Worm (Caenorhabditis elegans): ENCODE data around the gene ZC196.9.

DNA sequence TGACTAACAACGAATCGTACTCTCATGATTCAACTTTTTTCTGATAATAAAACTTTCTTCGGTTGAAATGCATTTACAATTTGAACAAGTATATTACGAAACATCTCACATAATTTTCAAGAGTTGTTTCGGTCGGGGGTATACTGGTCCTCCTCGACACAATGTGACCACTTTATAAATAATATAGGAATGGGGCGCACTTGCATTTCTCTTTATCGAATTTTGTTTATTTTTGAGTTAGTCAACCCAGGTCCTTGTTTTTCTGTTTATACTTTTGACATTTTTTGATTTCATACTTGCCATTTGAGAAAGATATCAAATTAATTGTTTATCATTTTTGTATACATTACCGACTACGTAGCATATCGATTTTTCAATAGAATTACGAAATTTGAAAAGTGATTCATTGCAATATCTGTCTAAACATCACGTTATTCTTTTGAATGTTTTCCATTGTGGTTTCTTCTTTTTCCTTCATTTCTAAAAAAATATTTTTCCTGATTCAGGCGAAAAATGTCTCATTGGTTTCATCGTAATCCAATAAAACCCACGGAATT is 46.9 kb upstream of the ZC196.9 start, which contains the start of gene B0507.2:
- no peak for TF ChIP-seq flt-1 (GFP tag; IDR thresholded peaks at IDR 0.05)
- no peak for TF ChIP-seq pes-1 (GFP tag; IDR thresholded peaks at IDR 0.05)
- no peak for TF ChIP-seq ceh-36 (tag; optimal IDR thresholded peaks at IDR 0.05)
- TF ChIP-seq hmbx-1 (tag; optimal IDR thresholded peaks at IDR 0.05) = no peak
- no peak for TF ChIP-seq tbx-37 (GFP tag; conservative IDR thresholded peaks at IDR 0.05)
- TF ChIP-seq ceh-13 (GFP tag; optimal IDR thresholded peaks at IDR 0.05) = no peak
- TF ChIP-seq ama-1 (optimal IDR thresholded peaks at IDR 0.05) = no peak
- no peak for TF ChIP-seq sea-1 (GFP tag; conservative IDR thresholded peaks at IDR 0.05)
- TF ChIP-seq F13C5.2 (tag; optimal IDR thresholded peaks at IDR 0.05) = no peak
- no peak for TF ChIP-seq scrt-1 (GFP tag; IDR thresholded peaks at IDR 0.05)

All from whole organism, early embryonic.